Fruit fly (Drosophila melanogaster): Measurements from ENCODE around the gene CG17343.

DNA sequence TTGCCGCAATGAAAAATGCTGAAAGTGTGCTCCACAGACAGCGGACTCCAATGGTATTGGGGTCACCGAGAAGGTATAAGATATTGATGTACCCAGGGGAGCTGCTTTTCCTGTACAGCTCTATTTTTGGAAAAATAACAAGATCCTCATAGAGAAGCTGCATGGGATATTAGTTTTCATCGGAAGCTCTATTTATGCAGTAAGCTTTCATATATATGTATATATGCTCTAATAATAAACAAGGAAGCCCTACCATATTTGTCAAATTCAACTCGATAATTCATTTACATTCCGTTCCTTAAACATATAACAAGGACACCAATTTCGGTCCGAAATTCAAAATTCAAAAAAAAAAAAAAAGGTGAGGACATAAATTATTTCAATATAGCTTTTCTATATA is 37.0 kb downstream of the CG17343 start, which contains the start of the genes CG17344 and CG43731:
- TF ChIP-seq psq (optimal IDR thresholded peaks at IDR 0.05) (no peak), insv (optimal IDR thresholded peaks at IDR 0.05) (no peak), h (optimal IDR thresholded peaks at IDR 0.05) (no peak), Myc (optimal IDR thresholded peaks at IDR 0.05) (no peak), ttk (optimal IDR thresholded peaks at IDR 0.05) (no peak)
